Worm (Caenorhabditis elegans): ENCODE measurements around the gene irld-11.
"Not testable (repeated sequence)": the region's sequence is repeated elsewhere in the genome, so short reads cannot be mapped to it uniquely, and the experiment has no call there.

irld-11 gene

DNA sequence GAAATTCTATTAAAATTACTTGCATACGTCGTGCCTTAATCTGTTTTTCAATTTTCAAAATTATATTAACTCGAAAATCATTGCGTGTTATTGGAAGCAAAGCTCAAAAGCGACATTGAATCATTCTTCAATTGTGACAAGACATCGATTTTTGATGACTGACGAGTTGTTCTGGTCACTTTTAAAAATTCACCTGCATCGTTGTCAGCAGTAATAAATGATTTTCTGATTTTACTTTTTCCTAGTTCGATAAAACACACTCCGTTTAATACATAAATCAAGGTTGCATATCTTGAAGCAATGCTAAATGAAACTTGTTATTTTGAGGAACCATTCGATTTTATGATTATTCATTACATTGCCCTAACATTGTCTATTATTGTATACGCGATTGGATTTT lies 27.3 kb downstream of the irld-11 start, which contains the start of gene srh-3:
Gene srh-3, plus strand, starts transcription at position 301 of the 400 bp plus-strand sequence.
- TF ChIP-seq nhr-67 (tag; optimal IDR thresholded peaks at IDR 0.05) (no peak), elt-1 (tag; optimal IDR thresholded peaks at IDR 0.05) (no peak), sea-2 (GFP tag; optimal IDR thresholded peaks at IDR 0.05) (no peak)

DNA sequence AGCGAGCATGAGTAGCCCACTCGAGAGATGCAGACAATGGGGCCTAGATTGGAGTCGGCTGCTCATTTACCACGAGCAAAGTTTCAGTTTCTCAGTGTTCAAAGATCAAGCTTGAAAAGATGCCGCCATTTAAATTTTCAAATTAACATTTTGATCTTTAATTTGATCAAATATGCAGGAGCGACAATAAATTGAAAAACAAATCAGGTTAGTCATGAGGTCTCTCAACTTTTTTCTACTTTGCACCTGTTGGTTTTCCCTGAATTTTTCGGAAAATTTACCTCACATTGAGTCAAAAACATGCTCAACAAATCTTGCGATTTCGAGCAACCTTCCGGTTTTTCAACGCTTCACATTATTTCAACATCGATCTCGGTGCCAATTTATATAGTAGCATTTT lies 30.4 kb downstream of the irld-11 start, which contains the start of gene srh-5:
Gene srh-5, plus strand, starts transcription at position 301 of the 400 bp plus-strand sequence.
- no peak for TF ChIP-seq snpc-4 (tag; optimal IDR thresholded peaks at IDR 0.05)
- TF ChIP-seq fkh-10 (GFP tag; optimal IDR thresholded peaks at IDR 0.05), result no peak
- no peak for TF ChIP-seq fkh-2 (tag; optimal IDR thresholded peaks at IDR 0.05)
- TF ChIP-seq ZK546.5 (tag; optimal IDR thresholded peaks at IDR 0.05), result no peak
- TF ChIP-seq nhr-67 (tag; optimal IDR thresholded peaks at IDR 0.05), result no peak
- no peak for TF ChIP-seq ceh-28 (tag; optimal IDR thresholded peaks at IDR 0.05)
- TF ChIP-seq mdl-1 (tag; optimal IDR thresholded peaks at IDR 0.05), result no peak
- TF ChIP-seq unc-39 (tag; optimal IDR thresholded peaks at IDR 0.05), result no peak

DNA sequence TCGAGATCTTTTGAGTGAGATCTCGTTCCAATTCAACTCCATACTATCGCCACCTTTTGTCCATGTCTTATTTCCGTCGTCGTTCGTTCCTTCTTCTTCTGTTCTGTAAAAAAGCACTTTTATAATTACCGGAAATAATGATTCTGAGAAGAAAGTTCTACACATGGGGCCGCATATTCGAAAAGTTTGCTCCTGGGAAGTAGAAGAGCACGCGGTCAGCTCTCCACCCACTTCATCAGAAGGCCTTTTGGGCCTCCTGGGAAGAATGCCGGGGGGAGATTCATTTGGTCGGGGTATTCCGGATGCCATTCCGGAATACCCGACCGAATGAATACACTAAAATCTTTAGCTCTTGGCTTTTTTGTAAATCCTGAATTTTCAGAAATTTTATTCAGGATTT lies 37.5 kb downstream of the irld-11 start, which contains the start of gene Y46H3C.5:
Gene Y46H3C.5, minus strand, starts transcription at position 2 of the 400 bp plus-strand sequence.
- TF ChIP-seq elt-3 (tag; optimal IDR thresholded peaks at IDR 0.05); fkh-10 (GFP tag; optimal IDR thresholded peaks at IDR 0.05); nhr-12 (tag; optimal IDR thresholded peaks at IDR 0.05): not testable (repeated sequence)

DNA sequence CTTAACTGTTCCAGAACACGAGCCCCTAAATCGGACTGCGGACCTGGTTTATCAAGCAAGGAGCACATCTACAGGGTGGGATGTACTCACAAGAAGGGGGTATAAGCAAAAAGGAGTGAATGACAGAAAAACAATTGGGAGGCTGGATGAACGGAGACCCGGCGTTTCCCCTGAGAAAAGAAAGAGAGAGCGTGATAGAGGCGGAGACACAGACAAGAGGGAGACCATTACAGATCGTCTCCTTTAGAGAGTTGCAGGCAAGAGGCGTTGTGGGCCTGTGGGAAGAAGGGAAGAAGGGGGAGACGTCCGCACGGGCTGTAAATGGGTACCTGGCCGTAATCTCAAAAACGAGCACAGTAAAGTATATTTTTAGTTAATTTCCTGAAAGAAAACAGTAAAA lies 38.9 kb downstream of the irld-11 start, which contains the start of gene Y46H3C.7:
Gene Y46H3C.7, minus strand, starts transcription at position 147 of the 400 bp plus-strand sequence.
- TF ChIP-seq nhr-77, eor-1, ceh-16 (tag; optimal IDR thresholded peaks at IDR 0.05): not testable (repeated sequence)

DNA sequence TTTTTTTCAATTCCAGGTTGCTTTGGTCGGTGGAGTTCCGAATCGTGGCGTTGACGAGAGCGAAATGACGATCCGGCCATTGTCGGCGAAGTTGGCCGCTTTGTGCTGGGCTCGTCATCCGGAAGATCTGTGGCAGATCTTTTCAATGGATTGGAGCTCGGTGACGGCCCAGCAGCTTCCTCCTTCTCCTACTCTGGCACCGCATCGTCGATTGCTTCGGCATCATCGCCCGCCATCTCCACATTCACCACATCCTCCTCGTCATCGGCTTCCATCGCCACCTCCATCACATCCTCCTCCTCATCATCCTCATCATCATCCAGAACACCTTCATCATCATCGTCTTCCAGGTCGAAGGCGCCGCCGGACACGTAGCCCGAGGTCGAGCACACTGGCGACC lies 43.5 kb downstream of the irld-11 start:
- no peak for TF ChIP-seq egl-5 (tag; optimal IDR thresholded peaks at IDR 0.05)
- no peak for TF ChIP-seq unc-39 (tag; optimal IDR thresholded peaks at IDR 0.05)
- TF ChIP-seq nhr-43 (tag; optimal IDR thresholded peaks at IDR 0.05; ENCODE audit: poor library complexity, severe bottlenecking), result no peak
- no peak for TF ChIP-seq nhr-23 (tag; optimal IDR thresholded peaks at IDR 0.05)
- no peak for TF ChIP-seq nhr-28 (tag; optimal IDR thresholded peaks at IDR 0.05)
- TF ChIP-seq zag-1 (tag; optimal IDR thresholded peaks at IDR 0.05), result no peak
- TF ChIP-seq fos-1 (tag; optimal IDR thresholded peaks at IDR 0.05), result no peak
- TF ChIP-seq elt-2 (tag; optimal IDR thresholded peaks at IDR 0.05), result no peak
- no peak for TF ChIP-seq mdl-1 (tag; optimal IDR thresholded peaks at IDR 0.05)
- no peak for TF ChIP-seq tbx-2 (tag; optimal IDR thresholded peaks at IDR 0.05)
- TF ChIP-seq hmg-11 (tag; optimal IDR thresholded peaks at IDR 0.05), result no peak
- no peak for TF ChIP-seq nhr-76 (tag; optimal IDR thresholded peaks at IDR 0.05)
- no peak for TF ChIP-seq daf-12 (tag; optimal IDR thresholded peaks at IDR 0.05)
- no peak for TF ChIP-seq nhr-12 (tag; optimal IDR thresholded peaks at IDR 0.05)
- TF ChIP-seq pha-4 (tag; optimal IDR thresholded peaks at IDR 0.05), result no peak
- no peak for TF ChIP-seq ama-1 (optimal IDR thresholded peaks at IDR 0.05)
- TF ChIP-seq unc-62 (GFP tag; optimal IDR thresholded peaks at IDR 0.05), result no peak
- no peak for TF ChIP-seq nhr-77 (tag; optimal IDR thresholded peaks at IDR 0.05)
- TF ChIP-seq nhr-67 (tag; optimal IDR thresholded peaks at IDR 0.05), result no peak
- no peak for TF ChIP-seq elt-3 (tag; optimal IDR thresholded peaks at IDR 0.05)

DNA sequence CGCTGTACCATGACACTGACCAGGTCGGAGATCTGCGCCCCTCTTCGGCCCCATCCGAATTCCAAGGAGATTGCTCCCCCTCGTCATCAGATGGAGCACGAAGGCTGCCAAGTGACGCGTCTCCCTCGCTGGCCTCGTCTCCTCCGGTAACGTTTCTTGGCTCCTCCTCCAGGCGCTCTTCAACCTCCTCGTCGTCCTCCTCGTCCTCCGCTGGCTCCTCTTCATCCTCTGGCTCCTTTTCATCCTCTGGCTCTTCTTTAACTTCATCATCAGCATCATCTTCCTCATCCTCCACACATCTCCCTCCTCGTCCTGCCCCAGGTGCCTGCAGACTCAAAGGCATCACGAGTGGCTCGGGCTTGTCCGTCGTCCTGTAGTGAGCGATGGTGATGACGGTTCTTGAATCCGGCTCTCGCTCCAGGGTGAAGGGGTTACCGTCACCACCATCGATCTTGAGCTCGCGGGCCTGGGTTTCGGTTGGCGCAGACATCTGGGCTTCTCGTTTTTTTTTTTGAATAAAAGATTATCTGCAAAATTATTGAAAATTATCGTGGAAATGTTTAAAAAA lies 44.4 kb downstream of the irld-11 start:
- TF ChIP-seq nfya-1 (tag; optimal IDR thresholded peaks at IDR 0.05; ENCODE audit: insufficient read depth) (no peak), snpc-4 (tag; optimal IDR thresholded peaks at IDR 0.05) (no peak), nhr-28 (tag; optimal IDR thresholded peaks at IDR 0.05) (no peak), lin-39 (tag; optimal IDR thresholded peaks at IDR 0.05) (no peak), eor-1 (tag; optimal IDR thresholded peaks at IDR 0.05) (no peak), nhr-23 (tag; optimal IDR thresholded peaks at IDR 0.05) (no peak), lsy-12 (tag; optimal IDR thresholded peaks at IDR 0.05) (no peak), nhr-25 (tag; optimal IDR thresholded peaks at IDR 0.05) (no peak), skn-1 (tag; optimal IDR thresholded peaks at IDR 0.05) (no peak)

Data from whole organism, L3 larva.